Fruit fly (Drosophila melanogaster) whole organism, adult: ENCODE measurements around the gene CG15201.

ENCODE experiments used
- CG11617 ChIP-seq: fragments of 200-800 bp; sonication (Bioruptor generic); optimal IDR thresholded peaks from 2 replicates; lab custom pipeline; 2017; ENCODE audit warnings: mild to moderate bottlenecking, missing biosample characterization, missing genetic modification reagents, missing genetic modification characterization
- CG1620 ChIP-seq: fragments of 200-800 bp; sonication (Bioruptor generic); optimal IDR thresholded peaks from 2 replicates; lab custom pipeline; 2016; ENCODE audit warnings: missing biosample characterization, missing genetic modification characterization
- Clk ChIP-seq: fragments of 200-800 bp; sonication (Bioruptor generic); optimal IDR thresholded peaks from 2 replicates; lab custom pipeline; 2017; ENCODE audit warnings: missing biosample characterization, missing genetic modification characterization
- kay ChIP-seq: fragments of 200-800 bp; sonication (Bioruptor generic); peaks from one replicate; lab custom pipeline; 2016; ENCODE audit warnings: missing biosample characterization, missing genetic modification characterization, borderline replicate concordance

DNA sequence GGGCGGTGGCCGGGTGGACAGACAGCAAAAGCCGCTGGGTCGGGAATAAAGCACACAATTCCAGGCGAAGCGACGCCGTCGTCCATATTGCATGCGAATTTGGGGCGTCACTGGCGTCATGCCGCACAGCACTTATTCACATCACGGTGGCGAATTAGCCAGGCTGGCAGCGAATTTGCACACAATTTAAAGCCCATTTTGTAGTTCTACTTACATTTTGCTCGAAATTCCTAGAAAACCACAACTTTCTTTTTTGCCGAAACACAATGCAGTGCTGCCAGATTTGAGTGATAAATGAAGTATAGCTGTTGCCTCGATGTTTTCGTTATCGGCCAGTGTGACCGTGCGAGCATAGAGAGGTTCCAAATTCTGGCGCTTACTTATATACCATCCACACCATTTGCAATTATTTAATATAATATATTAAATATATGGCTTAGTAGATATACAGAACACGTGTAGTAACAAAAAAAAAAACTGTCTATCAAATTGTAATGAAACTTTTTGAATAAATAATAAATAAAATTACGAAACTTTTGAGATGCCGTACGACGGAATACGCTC is 4.4 kb downstream of the CG15201 start, which contains the start of gene Ran:
- TF ChIP-seq CG11617 (GFP tag; lab: Kevin White, UChicago) (no peak), CG1620 (GFP tag; lab: Kevin White, UChicago) (no peak), Clk (no peak), kay (GFP tag; lab: Kevin White, UChicago) (no peak)
